Fruit fly (Drosophila melanogaster) whole organism, embryonic: ENCODE measurements around the gene beag.
A peak's percentile ranks its signal among the peaks of the same experiment; 100 is the strongest.

Experiments
- CG1529 ChIP-seq: fragments of 200-800 bp; sonication (Bioruptor generic); optimal IDR thresholded peaks from 3 replicates; lab custom pipeline; 2018; ENCODE audit warnings: missing biosample characterization, missing genetic modification characterization
- CG18262 ChIP-seq: fragments of 200-800 bp; optimal IDR thresholded peaks from 3 replicates; lab custom pipeline; 2019; ENCODE audit warnings: missing biosample characterization, mild to moderate bottlenecking, missing genetic modification characterization, moderate library complexity
- CG8478 ChIP-seq: fragments of >200 bp; optimal IDR thresholded peaks from 2 replicates; lab custom pipeline; 2018
- Ravus ChIP-seq: fragments of 200-800 bp; sonication (Bioruptor generic); IDR thresholded peaks from 2 replicates; pipeline ENCODE4 v1.3.6; 2022; ENCODE audit warnings: missing biosample characterization, missing genetic modification characterization
- bowl ChIP-seq: fragments of 200-800 bp; sonication (Bioruptor generic); IDR thresholded peaks from 2 replicates; pipeline ENCODE4 v1.3.6; 2022; ENCODE audit warnings: missing biosample characterization, missing genetic modification characterization
- fru ChIP-seq: fragments of >200 bp; optimal IDR thresholded peaks from 2 replicates; lab custom pipeline; 2017
- kah ChIP-seq: fragments of 200-800 bp; sonication (Bioruptor generic); optimal IDR thresholded peaks from 2 replicates; lab custom pipeline; 2018; ENCODE audit warnings: missing biosample characterization, mild to moderate bottlenecking, missing genetic modification characterization
- odd ChIP-seq: fragments of 200-800 bp; sonication (Bioruptor generic); optimal IDR thresholded peaks from 2 replicates; lab custom pipeline; 2017; ENCODE audit warnings: missing biosample characterization, mild to moderate bottlenecking, missing genetic modification characterization
- z ChIP-seq: fragments of 200-800 bp; sonication (Bioruptor generic); IDR thresholded peaks from 3 replicates; pipeline ENCODE4 v1.3.6; 2022; ENCODE audit warnings: missing biosample characterization, missing genetic modification characterization

- TF ChIP-seq CG1529 (GFP tag; lab: Kevin White, UChicago) (peak; percentile 74), odd (GFP tag; lab: Kevin White, UChicago) (peak; percentile 89), CG8478 (no peak), z (peak; percentile 74; the same call in 2 of the 3 replicates), bowl (0 out of 2 replicates have a peak, but pooled peaks have one; percentile 14), fru (lab: Kevin White, UChicago) (no peak), kah (peak; percentile 72), CG18262 (tag; lab: Kevin White, UChicago) (peak; percentile 94), Ravus (GFP tag; lab: Robert Waterston, UW) (peak; percentile 12; the same call in 1 of the 2 replicates)
Measured at dm6 chr3R:9033619-9034401, 31.1 kb downstream of the beag start.
